Worm (Caenorhabditis elegans) whole organism, early embryonic: ENCODE measurements around the gene C46E10.1.

Experiments
- B0310.2 ChIP-seq: sonication (generic microtip); optimal IDR thresholded peaks from 2 replicates; lab custom pipeline; 2016; ENCODE audit warnings: mild to moderate bottlenecking, missing genetic modification characterization, missing compliant biosample characterization
- aly-1 ChIP-seq: sonication (generic microtip); optimal IDR thresholded peaks from 2 replicates; lab custom pipeline; 2016; ENCODE audit warnings: missing genetic modification characterization, missing compliant biosample characterization
- ama-1 ChIP-seq: fragments of 150-350 bp; optimal IDR thresholded peaks from 2 replicates; lab custom pipeline; 2014
- flt-1 ChIP-seq: fragments of 200-800 bp; sonication (Bioruptor generic); IDR thresholded peaks from 2 replicates; pipeline ENCODE4 v1.3.6; 2022; ENCODE audit warnings: missing genetic modification characterization, missing compliant biosample characterization
- tra-4 ChIP-seq: sonication (generic microtip); optimal IDR thresholded peaks from 2 replicates; lab custom pipeline; 2017; ENCODE audit warnings: missing genetic modification characterization, missing compliant biosample characterization

DNA sequence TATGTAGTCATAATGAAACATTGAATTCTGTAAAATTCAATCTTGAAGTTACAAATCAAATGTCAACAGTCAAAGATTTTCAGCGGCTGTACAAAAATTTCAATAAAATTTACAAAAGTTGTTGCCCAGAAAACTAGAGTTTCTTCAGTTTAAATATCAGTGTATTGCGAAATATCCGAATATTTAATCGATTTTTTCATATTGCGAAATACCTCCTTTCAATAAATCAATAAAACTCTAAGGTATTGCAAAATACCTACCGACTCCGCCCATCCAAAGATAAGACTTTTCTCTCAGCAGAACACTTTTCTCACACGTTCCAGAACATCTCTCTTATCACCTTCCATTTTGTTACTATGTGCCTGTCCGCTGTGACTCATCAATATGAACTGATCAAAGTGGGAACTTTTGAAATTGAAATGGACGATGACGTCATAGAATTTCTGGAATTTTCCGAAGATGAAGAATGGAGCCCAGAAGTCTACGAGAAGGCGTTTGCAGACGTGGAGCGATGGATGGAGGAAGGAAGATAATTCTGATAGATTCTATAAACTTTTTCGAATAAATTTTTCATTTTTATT, 39.4 kb upstream of the C46E10.1 start:
- TF ChIP-seq flt-1 (GFP tag; lab: Robert Waterston, UW) = no peak
- no peak for TF ChIP-seq aly-1 (tag; lab: Kevin White, UChicago)
- no peak for TF ChIP-seq B0310.2 (tag; lab: Kevin White, UChicago)
- TF ChIP-seq ama-1 (lab: Kevin White, UChicago) = no peak
- no peak for TF ChIP-seq tra-4 (tag; lab: Kevin White, UChicago)
